Worm (Caenorhabditis elegans) whole organism, L1 larva: ENCODE results near the gene ubc-19.
A peak's percentile ranks its signal among the peaks of the same experiment; 100 is the strongest.

Source experiments
- C16A3.4 ChIP-seq: fragments of 150-350 bp; optimal IDR thresholded peaks from 2 replicates; lab custom pipeline; 2014; ENCODE audit warnings: missing biosample characterization, missing genetic modification characterization
- C34B4.2 ChIP-seq: sonication (generic microtip); optimal IDR thresholded peaks from 2 replicates; lab custom pipeline; 2017; ENCODE audit warnings: mild to moderate bottlenecking, missing genetic modification characterization, missing compliant biosample characterization
- Y116A8C.19 ChIP-seq: sonication (generic microtip); optimal IDR thresholded peaks from 2 replicates; lab custom pipeline; 2016; ENCODE audit warnings: missing compliant biosample characterization, missing genetic modification characterization, borderline replicate concordance
- aha-1 ChIP-seq: fragments of 150-350 bp; optimal IDR thresholded peaks from 2 replicates; lab custom pipeline; 2014; ENCODE audit warnings: missing biosample characterization, missing genetic modification characterization
- alr-1 ChIP-seq: fragments of 200-800 bp; sonication (Bioruptor generic); optimal IDR thresholded peaks from 2 replicates; lab custom pipeline; 2018; ENCODE audit warnings: borderline replicate concordance, mild to moderate bottlenecking, missing genetic modification characterization, missing compliant biosample characterization
- aly-2 ChIP-seq: fragments of 150-350 bp; optimal IDR thresholded peaks from 2 replicates; lab custom pipeline; 2014; ENCODE audit warnings: missing biosample characterization, missing genetic modification characterization
- ama-1 ChIP-seq: fragments of 150-350 bp; optimal IDR thresholded peaks from 2 replicates; lab custom pipeline; 2014
- ceh-63 ChIP-seq: fragments of 200-800 bp; sonication (Bioruptor generic); optimal IDR thresholded peaks from 2 replicates; lab custom pipeline; 2018; ENCODE audit warnings: mild to moderate bottlenecking, missing genetic modification characterization, missing compliant biosample characterization
- ceh-8 ChIP-seq: fragments of 200-800 bp; sonication (Bioruptor generic); optimal IDR thresholded peaks from 2 replicates; lab custom pipeline; 2018; ENCODE audit warnings: mild to moderate bottlenecking, missing genetic modification characterization, moderate library complexity, missing compliant biosample characterization
- ceh-82 ChIP-seq, 3 experiments: fragments of 150-350 bp in 1 of 3; sonication (generic microtip) in 2 of 3; optimal IDR thresholded peaks; 2 replicates each; lab custom pipeline; 2014 to 2017; ENCODE audit warnings: missing biosample characterization in 3 of 3, missing genetic modification characterization in 3 of 3
- ceh-88 ChIP-seq: fragments of 200-800 bp; sonication (Bioruptor generic); IDR thresholded peaks from 2 replicates; pipeline ENCODE4 v1.3.6; 2022; ENCODE audit warnings: missing genetic modification characterization, missing compliant biosample characterization
- ceh-90 ChIP-seq: sonication (generic microtip); optimal IDR thresholded peaks from 2 replicates; lab custom pipeline; 2016; ENCODE audit warnings: missing genetic modification characterization, missing compliant biosample characterization
- dsc-1 ChIP-seq: sonication (generic microtip); optimal IDR thresholded peaks from 2 replicates; lab custom pipeline; 2016; ENCODE audit warnings: mild to moderate bottlenecking, missing genetic modification characterization, missing compliant biosample characterization
- efl-1 ChIP-seq, 4 experiments: fragments of 150-350 bp; optimal IDR thresholded peaks in 3 of 4; peaks in 1 of 4; 1 replicate in 1 of 4; 2 replicates in 3 of 4; lab custom pipeline; 2014; ENCODE audit warnings: missing biosample characterization in 2 of 4, missing genetic modification characterization in 2 of 4, missing genetic modification reagents in 2 of 4
- efl-3 ChIP-seq: fragments of 200-800 bp; sonication (Bioruptor generic); optimal IDR thresholded peaks from 2 replicates; lab custom pipeline; 2018; ENCODE audit warnings: mild to moderate bottlenecking, missing genetic modification characterization, missing compliant biosample characterization
- egl-13 ChIP-seq: sonication (generic microtip); optimal IDR thresholded peaks from 2 replicates; lab custom pipeline; 2016; ENCODE audit warnings: missing genotype, missing genetic modification reagents, missing genetic modification characterization, missing compliant biosample characterization
- egl-27 ChIP-seq, 2 experiments: fragments of 150-350 bp in 1 of 2; sonication (generic microtip); optimal IDR thresholded peaks; 3 replicates each; lab custom pipeline; 2017 to 2018; ENCODE audit warnings: missing biosample characterization in 2 of 2, missing genetic modification characterization in 2 of 2, missing genetic modification reagents in 2 of 2
- ets-5 ChIP-seq: fragments of 200-800 bp; sonication (Bioruptor generic); IDR thresholded peaks from 2 replicates; pipeline ENCODE4 v1.3.6; 2022; ENCODE audit warnings: missing genetic modification characterization, missing compliant biosample characterization
- fkh-8 ChIP-seq: sonication (generic microtip); optimal IDR thresholded peaks from 2 replicates; lab custom pipeline; 2016; ENCODE audit warnings: mild to moderate bottlenecking, missing genetic modification characterization, missing compliant biosample characterization
- hlh-4 ChIP-seq: sonication (generic microtip); optimal IDR thresholded peaks from 2 replicates; lab custom pipeline; 2016; ENCODE audit warnings: mild to moderate bottlenecking, missing genetic modification characterization, missing compliant biosample characterization
- hpl-2 ChIP-seq: fragments of 150-350 bp; optimal IDR thresholded peaks from 2 replicates; lab custom pipeline; 2014; ENCODE audit warnings: missing biosample characterization, missing genetic modification reagents, missing genetic modification characterization
- isw-1 ChIP-seq: fragments of 200-800 bp; sonication (Bioruptor generic); IDR thresholded peaks from 2 replicates; pipeline ENCODE4 v1.3.6; 2022; ENCODE audit warnings: missing genetic modification characterization, missing compliant biosample characterization
- lin-14 ChIP-seq: fragments of 200-800 bp; sonication (Bioruptor generic); optimal IDR thresholded peaks from 2 replicates; lab custom pipeline; 2018; ENCODE audit warnings: mild to moderate bottlenecking, missing genetic modification characterization, moderate library complexity, missing compliant biosample characterization
- lin-35 ChIP-seq, 2 experiments: fragments of 150-350 bp; optimal IDR thresholded peaks; 2 replicates each; lab custom pipeline; 2014; ENCODE audit warnings: missing biosample characterization in 2 of 2, missing genetic modification characterization in 2 of 2, missing genetic modification reagents in 2 of 2
- lin-39 ChIP-seq: fragments of 150-350 bp; optimal IDR thresholded peaks from 2 replicates; lab custom pipeline; 2014; ENCODE audit warnings: missing biosample characterization, missing genetic modification reagents, missing genetic modification characterization
- mdl-1 ChIP-seq, 2 experiments: fragments of 150-350 bp; optimal IDR thresholded peaks; 2 replicates each; lab custom pipeline; 2014 to 2017; ENCODE audit warnings: missing biosample characterization in 2 of 2, missing genetic modification characterization in 2 of 2, inconsistent platforms in 1 of 2
- mef-2 ChIP-seq: fragments of 150-350 bp; optimal IDR thresholded peaks from 2 replicates; lab custom pipeline; 2014; ENCODE audit warnings: missing biosample characterization, missing genetic modification characterization
- nhr-12 ChIP-seq: sonication (generic microtip); optimal IDR thresholded peaks from 2 replicates; lab custom pipeline; 2017; ENCODE audit warnings: missing biosample characterization, missing genetic modification characterization
- nhr-19 ChIP-seq: fragments of 200-800 bp; sonication (Bioruptor generic); conservative IDR thresholded peaks from 2 replicates; pipeline ENCODE4 v1.3.6; 2022; ENCODE audit warnings: missing genetic modification characterization, missing compliant biosample characterization
- nhr-85 ChIP-seq: sonication (generic microtip); peaks from one replicate; lab custom pipeline; 2016; ENCODE audit warnings: missing genetic modification characterization, inconsistent platforms, missing compliant biosample characterization
- nhr-90 ChIP-seq: sonication (generic microtip); optimal IDR thresholded peaks from 2 replicates; lab custom pipeline; 2016; ENCODE audit warnings: mild to moderate bottlenecking, missing genetic modification characterization, missing compliant biosample characterization; ENCODE audit not compliant: poor library complexity
- pax-3 ChIP-seq: fragments of 200-800 bp; sonication (Bioruptor generic); optimal IDR thresholded peaks from 2 replicates; lab custom pipeline; 2018; ENCODE audit warnings: mild to moderate bottlenecking, missing genetic modification characterization, moderate library complexity, missing compliant biosample characterization
- sox-4 ChIP-seq: sonication (generic microtip); optimal IDR thresholded peaks from 2 replicates; lab custom pipeline; 2016; ENCODE audit warnings: missing genetic modification characterization, missing compliant biosample characterization
- tlp-1 ChIP-seq: fragments of 150-350 bp; optimal IDR thresholded peaks from 2 replicates; lab custom pipeline; 2014; ENCODE audit warnings: missing biosample characterization, missing genetic modification characterization
- unc-30 ChIP-seq: sonication (generic microtip); optimal IDR thresholded peaks from 2 replicates; lab custom pipeline; 2017; ENCODE audit warnings: missing biosample characterization, missing genetic modification characterization
- unc-62 ChIP-seq: fragments of 150-350 bp; optimal IDR thresholded peaks from 2 replicates; lab custom pipeline; 2014; ENCODE audit warnings: missing biosample characterization, missing genetic modification reagents, missing genetic modification characterization
- unc-86 ChIP-seq: sonication (generic microtip); optimal IDR thresholded peaks from 2 replicates; lab custom pipeline; 2016; ENCODE audit warnings: missing genetic modification characterization, missing compliant biosample characterization
- xbp-1 ChIP-seq: sonication (generic microtip); optimal IDR thresholded peaks from 2 replicates; lab custom pipeline; 2016; ENCODE audit warnings: missing genetic modification characterization, missing compliant biosample characterization
- zag-1 ChIP-seq: fragments of 150-350 bp; optimal IDR thresholded peaks from 2 replicates; lab custom pipeline; 2014; ENCODE audit warnings: missing biosample characterization, missing genetic modification characterization
- zip-4 ChIP-seq: fragments of 200-800 bp; sonication (Bioruptor generic); optimal IDR thresholded peaks from 2 replicates; lab custom pipeline; 2018; ENCODE audit warnings: mild to moderate bottlenecking, missing genetic modification characterization, moderate library complexity, missing compliant biosample characterization
- ztf-11 ChIP-seq, 2 experiments: sonication (generic microtip); optimal IDR thresholded peaks; 2 replicates each; lab custom pipeline; 2016 to 2017; ENCODE audit warnings: missing genetic modification characterization in 2 of 2, missing biosample characterization in 1 of 2, missing compliant biosample characterization in 1 of 2

Gene ubc-19

DNA sequence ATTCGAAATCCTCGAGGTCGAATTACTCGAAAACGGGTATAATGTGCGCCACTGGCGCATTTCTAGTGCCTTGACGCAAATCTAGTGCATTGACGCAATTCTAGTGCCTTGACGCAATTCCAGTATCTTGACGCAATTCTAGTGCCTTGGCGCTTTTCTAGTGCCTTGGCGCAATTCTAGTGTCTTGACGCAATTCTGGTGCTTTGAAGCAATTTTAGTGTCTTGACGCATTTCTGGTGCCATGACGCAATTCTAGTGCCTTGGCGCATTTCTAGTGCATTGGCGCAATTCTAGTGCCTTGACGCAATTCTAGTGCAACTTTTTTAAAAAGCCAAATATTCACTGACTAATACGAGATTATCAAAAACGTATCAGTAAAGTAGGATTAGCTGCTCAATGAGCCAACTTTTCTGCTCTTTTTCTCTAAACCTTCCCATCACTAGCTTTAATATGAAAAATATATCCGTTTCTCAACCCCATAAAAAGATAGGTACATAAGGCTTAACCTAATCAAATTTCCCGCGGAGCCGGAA lies 5.0 kb downstream of the ubc-19 start, which contains the start of gene Y69H2.17 (continued):
- TF ChIP-seq egl-27 (tag; optimal IDR thresholded peaks at IDR 0.05; lab: Kevin White, UChicago) (no peak), hlh-4 (no peak), unc-62 (GFP tag; lab: Kevin White, UChicago) (no peak), nhr-12 (tag; lab: Kevin White, UChicago) (no peak), C16A3.4 (tag; lab: Kevin White, UChicago) (no peak), lin-35 (GFP tag; optimal IDR thresholded peaks at IDR 0.05; lab: Kevin White, UChicago) (no peak), nhr-90 (no peak), hpl-2 (GFP tag; lab: Kevin White, UChicago) (no peak), sox-4 (tag; lab: Kevin White, UChicago) (peak; percentile 12), Y116A8C.19 (no peak), nhr-19 (GFP tag; lab: Robert Waterston, UW) (no peak), fkh-8 (tag; lab: Kevin White, UChicago) (peak; percentile 63), aly-2 (tag; lab: Kevin White, UChicago) (no peak), ceh-8 (GFP tag; lab: Kevin White, UChicago) (no peak), ama-1 (lab: Kevin White, UChicago) (no peak), ets-5 (GFP tag; lab: Robert Waterston, UW) (no peak), lin-14 (GFP tag; lab: Kevin White, UChicago) (no peak), ceh-63 (GFP tag; lab: Kevin White, UChicago) (no peak), egl-13 (tag; lab: Kevin White, UChicago) (peak; percentile 7)

DNA sequence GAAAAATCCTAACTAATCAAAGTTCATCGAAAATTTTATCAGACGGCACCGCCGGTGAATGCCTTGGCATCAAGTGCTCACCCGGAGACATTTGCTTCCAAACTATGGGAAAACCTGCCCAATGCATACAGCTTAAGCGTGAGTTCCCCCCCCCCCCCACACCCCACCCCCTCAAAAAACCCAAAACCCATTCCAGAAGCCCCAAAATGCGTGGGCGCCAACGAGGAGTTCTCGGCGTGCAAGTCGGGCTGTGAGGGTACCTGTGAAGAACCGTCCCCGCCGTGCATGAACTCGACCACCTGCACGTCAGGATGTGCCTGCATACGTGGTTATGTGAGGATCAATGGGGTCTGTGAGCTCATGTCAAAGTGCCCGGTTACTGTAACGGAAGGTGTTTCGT lies 15.2 kb downstream of the ubc-19 start:
- TF ChIP-seq C34B4.2 (tag; lab: Kevin White, UChicago) (no peak), nhr-85 (tag; lab: Kevin White, UChicago) (no peak), mef-2 (tag; lab: Kevin White, UChicago) (no peak), aly-2 (tag; lab: Kevin White, UChicago) (no peak), lin-39 (tag; lab: Kevin White, UChicago) (no peak), isw-1 (GFP tag; lab: Robert Waterston, UW) (no peak), hpl-2 (GFP tag; lab: Kevin White, UChicago) (no peak), zip-4 (GFP tag; lab: Kevin White, UChicago) (no peak), ztf-11 (tag; optimal IDR thresholded peaks at IDR 0.05; lab: Kevin White, UChicago) (no peak), zag-1 (no peak), ceh-88 (GFP tag; lab: Robert Waterston, UW) (no peak), efl-3 (GFP tag; lab: Kevin White, UChicago) (no peak)

DNA sequence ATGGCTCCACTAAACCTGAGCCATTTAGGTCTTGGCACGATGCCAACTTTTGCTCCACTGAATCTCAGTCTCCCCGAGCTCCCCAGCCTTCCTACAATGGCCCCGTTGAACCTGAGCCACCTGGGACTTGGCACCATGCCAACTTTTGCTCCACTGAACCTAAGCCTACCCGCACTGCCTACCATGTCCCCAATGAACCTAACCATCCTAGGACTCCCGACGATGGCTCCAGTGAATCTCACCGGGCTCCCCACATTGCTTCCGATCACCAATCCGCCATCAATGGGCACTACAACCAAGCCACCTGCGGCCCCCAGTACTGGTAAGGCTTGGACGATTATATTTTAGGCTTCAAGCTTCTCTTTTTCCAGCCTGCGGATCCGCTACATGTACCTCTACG lies 17.8 kb downstream of the ubc-19 start:
- TF ChIP-seq aha-1 (tag; lab: Kevin White, UChicago) (no peak), efl-1 (optimal IDR thresholded peaks at IDR 0.05; lab: Kevin White, UChicago) (no peak), efl-1 (GFP tag; optimal IDR thresholded peaks at IDR 0.05 in 1 of 2; lab: Kevin White, UChicago) (peak in 1 of 2 experiments; percentile 82)

DNA sequence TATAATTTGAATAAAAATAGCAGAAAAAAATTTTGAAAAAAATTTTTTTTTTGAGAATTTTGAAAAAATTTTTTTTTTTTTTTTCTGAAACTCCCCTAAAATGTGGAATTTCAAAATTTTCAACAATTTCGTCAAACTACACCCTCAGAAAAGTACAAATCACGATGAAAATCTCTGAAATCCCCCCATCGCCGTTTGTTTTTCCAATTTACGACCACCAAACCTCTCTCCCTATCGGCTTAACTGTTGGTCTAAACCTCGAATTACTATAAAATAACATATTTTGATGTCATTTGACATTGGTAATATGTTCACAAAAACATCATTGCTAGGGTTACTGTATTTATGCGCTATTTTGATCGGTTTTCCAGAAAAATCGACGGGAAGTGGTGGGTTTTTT lies 19.5 kb downstream of the ubc-19 start, which contains the start of gene Y69H2.10:
Gene Y69H2.10 (plus strand): TSS at position 301 of the 400 bp plus-strand sequence.
- TF ChIP-seq mdl-1 (tag; optimal IDR thresholded peaks at IDR 0.05; lab: Kevin White, UChicago): no peak
- no peak for TF ChIP-seq zip-4 (GFP tag; lab: Kevin White, UChicago)
- no peak for TF ChIP-seq alr-1 (tag; lab: Kevin White, UChicago)
- no peak for TF ChIP-seq pax-3
- no peak for TF ChIP-seq unc-30 (tag; lab: Kevin White, UChicago)
- no peak for TF ChIP-seq C34B4.2 (tag; lab: Kevin White, UChicago)
- no peak for TF ChIP-seq unc-86 (tag; lab: Kevin White, UChicago)
- TF ChIP-seq tlp-1: no peak
- no peak for TF ChIP-seq unc-62 (GFP tag; lab: Kevin White, UChicago)
- no peak for TF ChIP-seq nhr-90
- no peak for TF ChIP-seq aha-1 (tag; lab: Kevin White, UChicago)
- TF ChIP-seq ceh-82 (tag; optimal IDR thresholded peaks at IDR 0.05; lab: Kevin White, UChicago): no peak
- no peak for TF ChIP-seq dsc-1 (tag; lab: Kevin White, UChicago)
- TF ChIP-seq ceh-90 (tag; lab: Kevin White, UChicago): no peak
- TF ChIP-seq xbp-1 (tag; lab: Kevin White, UChicago): no peak
- TF ChIP-seq ceh-63 (GFP tag; lab: Kevin White, UChicago): no peak
